Fruit fly (Drosophila melanogaster): Measurements from ENCODE around the gene CG5466.

Gene CG5466

DNA sequence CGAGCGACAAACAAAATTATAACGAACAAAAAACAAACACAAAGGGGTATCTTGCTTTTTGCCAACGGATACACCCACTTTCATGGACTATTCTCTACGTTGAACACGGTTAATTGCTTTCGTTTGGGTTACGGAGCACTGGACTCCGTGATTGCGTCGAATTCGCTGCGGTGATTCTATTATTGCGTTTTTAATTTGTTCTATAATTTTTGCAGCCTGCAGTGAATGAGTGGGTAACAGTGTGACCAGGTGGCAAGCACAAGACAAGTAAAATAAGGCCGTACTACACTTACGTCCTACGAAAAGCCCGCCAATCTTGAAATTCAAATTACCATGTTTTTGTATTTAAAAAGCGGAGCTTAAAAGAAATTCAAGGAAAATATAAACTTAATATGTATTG, 32.1 kb upstream of the CG5466 start, which contains the start of gene CG16953 (continued):
- TF ChIP-seq eve (GFP tag; optimal IDR thresholded peaks at IDR 0.05) (no peak), CG6765 (GFP tag; optimal IDR thresholded peaks at IDR 0.05) (no peak), cg (GFP tag; optimal IDR thresholded peaks at IDR 0.05) (peak; percentile 2), lmd (GFP tag; IDR thresholded peaks at IDR 0.05) (no peak), CG8359 (GFP tag; optimal IDR thresholded peaks at IDR 0.05; ENCODE audit: borderline replicate concordance) (no peak), Bteb2 (GFP tag; optimal IDR thresholded peaks at IDR 0.05) (no peak), fd96Cb (tag; optimal IDR thresholded peaks at IDR 0.05) (no peak), unc-4 (GFP tag; IDR thresholded peaks at IDR 0.05; ENCODE audit: partially characterized antibody) (0 out of 2 replicates have a peak, but pooled peaks have one; percentile 19), Lhr (GFP tag; optimal IDR thresholded peaks at IDR 0.05) (no peak), YL-1 (GFP tag; optimal IDR thresholded peaks at IDR 0.05) (peak; percentile 54), Myb (GFP tag; optimal IDR thresholded peaks at IDR 0.05) (no peak), NC2α (GFP tag; optimal IDR thresholded peaks at IDR 0.05) (no peak), Ssrp (tag; optimal IDR thresholded peaks at IDR 0.05) (no peak), CG13296 (GFP tag; optimal IDR thresholded peaks at IDR 0.05) (no peak), Doc3 (GFP tag; IDR thresholded peaks at IDR 0.05; ENCODE audit: partially characterized antibody) (no peak), crol (GFP tag; IDR thresholded peaks at IDR 0.05) (peak; percentile 20; the same call in 1 of the 2 replicates), CG10209 (GFP tag; optimal IDR thresholded peaks at IDR 0.05) (no peak), CG14965 (GFP tag; optimal IDR thresholded peaks at IDR 0.05; ENCODE audit: borderline replicate concordance) (no peak), Mes4 (GFP tag; optimal IDR thresholded peaks at IDR 0.05) (no peak), CG3726 (GFP tag; IDR thresholded peaks at IDR 0.05) (no peak)

DNA sequence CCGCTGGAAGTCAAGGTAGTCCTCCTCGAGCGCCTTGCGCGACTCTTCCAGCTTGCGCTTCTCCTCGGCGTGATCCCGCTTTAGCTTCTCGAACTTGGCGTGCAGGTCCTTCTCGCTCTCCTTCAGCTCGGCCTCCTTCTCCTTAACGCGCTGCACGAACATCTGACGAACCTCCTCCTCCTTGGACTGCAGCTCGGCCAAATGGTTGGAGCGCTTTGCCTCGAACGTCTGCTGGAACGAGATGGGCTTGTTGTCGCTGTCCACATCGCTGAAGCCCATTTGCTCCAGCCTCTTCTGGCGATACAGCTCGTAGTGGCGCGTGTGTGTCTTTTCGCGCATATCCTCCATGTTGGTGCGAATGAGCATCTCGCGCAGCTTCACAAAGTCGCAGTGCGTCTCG, 31.3 kb upstream of the CG5466 start:
- TF ChIP-seq CG8478 (optimal IDR thresholded peaks at IDR 0.05) (peak; percentile 57), Ets65A (GFP tag) (peak; percentile 55), CG10462 (GFP tag; optimal IDR thresholded peaks at IDR 0.05) (no peak)

DNA sequence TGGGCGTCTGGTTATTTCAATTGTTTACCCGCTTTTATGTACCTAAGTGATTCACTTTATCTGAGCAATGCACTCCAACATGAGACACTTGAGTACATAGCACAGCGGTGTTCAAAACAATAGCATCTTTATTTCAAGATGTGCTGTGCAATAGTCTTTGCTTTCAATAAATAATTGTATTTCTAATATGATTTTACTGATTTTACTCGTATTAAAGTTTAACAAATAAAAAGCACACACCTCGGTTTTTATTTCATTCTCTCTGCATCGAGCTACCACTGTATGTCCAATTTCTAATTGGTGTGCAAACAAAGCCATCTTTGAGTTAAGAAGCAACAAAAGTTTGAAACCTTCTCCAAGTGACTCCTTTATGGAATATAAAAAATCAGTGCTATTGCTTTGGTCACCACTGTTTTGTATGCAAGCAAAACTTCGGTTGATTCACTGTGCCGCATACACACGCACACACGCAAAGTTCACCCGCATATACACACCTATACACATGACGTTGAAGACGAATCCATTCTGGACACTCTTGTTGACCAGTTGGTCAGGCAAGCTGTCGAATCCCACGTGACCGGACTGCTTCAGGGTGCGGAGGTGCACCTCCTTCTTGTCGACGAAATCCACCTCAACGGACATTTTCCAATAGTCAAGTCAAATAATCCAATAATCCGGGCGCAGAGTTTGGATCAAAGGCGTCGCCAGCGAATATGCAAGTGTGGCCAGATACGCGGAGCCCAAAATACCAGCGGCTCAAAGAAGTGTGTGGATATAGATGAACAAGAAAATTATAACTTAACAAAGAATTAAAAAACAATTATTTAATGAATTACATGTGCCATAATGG, 29.8 kb upstream of the CG5466 start, which contains the start of gene Septin2:
Gene Septin2 (minus strand): TSS at position 727 of the 850 bp plus-strand sequence.
- 0 out of 2 replicates have a peak, but pooled peaks have one; percentile 22 for TF ChIP-seq CG4360 (GFP tag; IDR thresholded peaks at IDR 0.05)
- peak; percentile 70 for TF ChIP-seq ewg (GFP tag; optimal IDR thresholded peaks at IDR 0.05)
- TF ChIP-seq Mad (GFP tag; optimal IDR thresholded peaks at IDR 0.05): peak; percentile 38
- peak; percentile 83; the same call in 2 of the 3 replicates for TF ChIP-seq so (GFP tag; IDR thresholded peaks at IDR 0.05)
- no peak for TF ChIP-seq sob (GFP tag; IDR thresholded peaks at IDR 0.05)
- peak; percentile 42 for TF ChIP-seq CG5245 (GFP tag; optimal IDR thresholded peaks at IDR 0.05)
- TF ChIP-seq Nf-YB (GFP tag; optimal IDR thresholded peaks at IDR 0.05): peak; percentile 68
- TF ChIP-seq Pdp1 (GFP tag; optimal IDR thresholded peaks at IDR 0.05): peak; percentile 34 to 50
- no peak for TF ChIP-seq gce (GFP tag; IDR thresholded peaks at IDR 0.05)
- peak; percentile 80 for TF ChIP-seq CG16863 (GFP tag; optimal IDR thresholded peaks at IDR 0.05)
- TF ChIP-seq CG34224 (GFP tag; IDR thresholded peaks at IDR 0.05; ENCODE audit: partially characterized antibody): no peak
- peak; percentile 31; the same call in 1 of the 3 replicates for TF ChIP-seq CG11093 (GFP tag; IDR thresholded peaks at IDR 0.05)
- TF ChIP-seq Drgx (GFP tag; IDR thresholded peaks at IDR 0.05): peak; percentile 80
- TF ChIP-seq schlank (tag; optimal IDR thresholded peaks at IDR 0.05): no peak
- no peak for TF ChIP-seq dm (GFP tag; optimal IDR thresholded peaks at IDR 0.05)
- peak; percentile 49 for TF ChIP-seq ems (GFP tag; optimal IDR thresholded peaks at IDR 0.05)
- peak; percentile 95 for TF ChIP-seq Sox100B (GFP tag; optimal IDR thresholded peaks at IDR 0.05)
- peak; percentile 44; the same call in 1 of the 2 replicates for TF ChIP-seq sim (GFP tag; IDR thresholded peaks at IDR 0.05)
- peak; percentile 54 for TF ChIP-seq repo (GFP tag; optimal IDR thresholded peaks at IDR 0.05)
- peak; percentile 50 for TF ChIP-seq CG15073 (GFP tag; optimal IDR thresholded peaks at IDR 0.05)
- peak; percentile 72 for TF ChIP-seq CG31441 (GFP tag; IDR thresholded peaks at IDR 0.05)
- peak; percentile 94 for TF ChIP-seq CG11696 (GFP tag; IDR thresholded peaks at IDR 0.05)
- TF ChIP-seq z (GFP tag; IDR thresholded peaks at IDR 0.05): no peak
- peak; percentile 68 for TF ChIP-seq CG15011 (GFP tag; optimal IDR thresholded peaks at IDR 0.05)
- TF ChIP-seq Abd-B (GFP tag; optimal IDR thresholded peaks at IDR 0.05): no peak
